Worm (Caenorhabditis elegans) whole organism, young adult: ENCODE results near the gene B0336.7.

ENCODE experiments used
- B0035.1 ChIP-seq: sonication (generic microtip); optimal IDR thresholded peaks from 2 replicates; lab custom pipeline; 2016; ENCODE audit warnings: missing genetic modification characterization, mild to moderate bottlenecking, missing compliant biosample characterization, missing genotype, missing genetic modification reagents
- pha-4 ChIP-seq: fragments of 150-350 bp; sonication (generic microtip); optimal IDR thresholded peaks from 2 replicates; lab custom pipeline; 2014; ENCODE audit warnings: missing biosample characterization, missing genetic modification reagents, missing genetic modification characterization
- ztf-18 ChIP-seq: sonication (generic microtip); optimal IDR thresholded peaks from 2 replicates; lab custom pipeline; 2016; ENCODE audit warnings: missing genotype, mild to moderate bottlenecking, missing genetic modification characterization, missing compliant biosample characterization

ce11 chrIII:5683998-5684397 is 13.2 kb downstream of the B0336.7 start, which contains the start of gene rcan-1:
- TF ChIP-seq B0035.1 (tag; lab: Kevin White, UChicago) (no peak), ztf-18 (tag; lab: Kevin White, UChicago) (no peak), pha-4 (tag; lab: Kevin White, UChicago) (no peak)
